Worm (Caenorhabditis elegans) whole organism, early embryonic: Measurements from ENCODE around the gene F15E6.6.

Experiments
- B0310.2 ChIP-seq: sonication (generic microtip); optimal IDR thresholded peaks from 2 replicates; lab custom pipeline; 2016; ENCODE audit warnings: mild to moderate bottlenecking, missing genetic modification characterization, missing compliant biosample characterization
- ama-1 ChIP-seq: fragments of 150-350 bp; optimal IDR thresholded peaks from 2 replicates; lab custom pipeline; 2014
- flt-1 ChIP-seq: fragments of 200-800 bp; sonication (Bioruptor generic); IDR thresholded peaks from 2 replicates; pipeline ENCODE4 v1.3.6; 2022; ENCODE audit warnings: missing genetic modification characterization, missing compliant biosample characterization
- hmg-4 ChIP-seq: fragments of 200-800 bp; sonication (Bioruptor generic); optimal IDR thresholded peaks from 2 replicates; lab custom pipeline; 2018; ENCODE audit warnings: mild to moderate bottlenecking, missing genetic modification characterization, missing compliant biosample characterization
- pes-1 ChIP-seq: fragments of 200-800 bp; sonication (Bioruptor generic); IDR thresholded peaks from 2 replicates; pipeline ENCODE4 v1.3.6; 2022; ENCODE audit warnings: missing genetic modification reagents, missing genetic modification characterization, missing compliant biosample characterization
- sea-1 ChIP-seq: fragments of 200-800 bp; sonication (Bioruptor generic); conservative IDR thresholded peaks from 2 replicates; pipeline ENCODE4 v1.3.6; 2022; ENCODE audit warnings: missing genetic modification characterization, missing compliant biosample characterization
- tbx-11 ChIP-seq: fragments of 200-800 bp; sonication (Bioruptor generic); IDR thresholded peaks from 2 replicates; pipeline ENCODE4 v1.3.6; 2022; ENCODE audit warnings: missing genetic modification characterization, missing compliant biosample characterization
- tbx-37 ChIP-seq: fragments of 200-800 bp; sonication (Bioruptor generic); conservative IDR thresholded peaks from 2 replicates; pipeline ENCODE4 v1.3.6; 2022; ENCODE audit warnings: missing genetic modification reagents, missing genetic modification characterization, missing compliant biosample characterization
- tra-4 ChIP-seq: sonication (generic microtip); optimal IDR thresholded peaks from 2 replicates; lab custom pipeline; 2017; ENCODE audit warnings: missing genetic modification characterization, missing compliant biosample characterization

ce11 chrIV:4277694-4278093 lies 6.2 kb downstream of the F15E6.6 start, which contains the start of gene nhr-78:
- TF ChIP-seq hmg-4 (GFP tag; lab: Kevin White, UChicago): no peak
- TF ChIP-seq tra-4 (tag; lab: Kevin White, UChicago): no peak
- TF ChIP-seq tbx-37 (GFP tag; lab: Robert Waterston, UW): no peak
- no peak for TF ChIP-seq pes-1 (GFP tag; lab: Robert Waterston, UW)
- no peak for TF ChIP-seq sea-1 (GFP tag; lab: Robert Waterston, UW)
- TF ChIP-seq flt-1 (GFP tag; lab: Robert Waterston, UW): no peak
- no peak for TF ChIP-seq B0310.2
- TF ChIP-seq ama-1: no peak
- TF ChIP-seq tbx-11 (GFP tag; lab: Robert Waterston, UW): no peak
